Worm (Caenorhabditis elegans): ENCODE measurements around the gene lgc-35.

ce11 chrII:12809725-12810124, 30.2 kb downstream of the lgc-35 start:
- TF ChIP-seq unc-55 (GFP tag; optimal IDR thresholded peaks at IDR 0.05) (no peak), unc-62 (GFP tag; optimal IDR thresholded peaks at IDR 0.05) (no peak), ZK546.5 (tag; optimal IDR thresholded peaks at IDR 0.05) (no peak), ama-1 (optimal IDR thresholded peaks at IDR 0.05) (no peak), snpc-4 (tag; optimal IDR thresholded peaks at IDR 0.05) (no peak), nhr-23 (tag; optimal IDR thresholded peaks at IDR 0.05) (no peak), unc-39 (tag; optimal IDR thresholded peaks at IDR 0.05) (no peak), mab-5 (tag; optimal IDR thresholded peaks at IDR 0.05) (no peak), zag-1 (tag; optimal IDR thresholded peaks at IDR 0.05) (no peak), skn-1 (tag; optimal IDR thresholded peaks at IDR 0.05) (no peak), Y55F3AM.14 (GFP tag; optimal IDR thresholded peaks at IDR 0.05) (no peak), lin-39 (tag; optimal IDR thresholded peaks at IDR 0.05) (no peak)

All from whole organism, L2 larva.